Worm (Caenorhabditis elegans) whole organism, L3 larva: Measurements from ENCODE around the gene B0280.17.

ENCODE experiments used
- ZK546.5 ChIP-seq: sonication (generic microtip); optimal IDR thresholded peaks from 2 replicates; lab custom pipeline; 2017; ENCODE audit warnings: missing biosample characterization, missing genetic modification characterization
- nhr-11 ChIP-seq: fragments of 150-350 bp; optimal IDR thresholded peaks from 2 replicates; lab custom pipeline; 2014; ENCODE audit warnings: missing biosample characterization, missing genetic modification characterization

DNA sequence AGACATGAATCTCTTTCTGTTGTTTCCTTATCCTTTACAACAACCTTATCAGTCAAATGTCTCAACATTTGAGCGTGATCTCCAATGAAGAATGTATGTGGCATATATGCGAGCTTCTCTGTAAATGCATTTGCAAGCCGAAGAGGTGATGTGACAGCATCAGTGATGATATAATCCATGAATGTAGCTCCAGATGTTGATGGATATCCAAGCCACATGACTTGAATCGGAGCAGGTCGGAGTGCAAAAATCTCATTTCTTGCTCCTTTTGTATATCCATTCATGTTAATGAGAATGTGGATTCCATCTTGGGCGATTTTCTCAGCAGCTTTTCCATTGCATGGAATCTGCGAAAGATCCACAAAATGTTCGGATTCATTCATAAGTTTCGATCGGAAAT lies 12.3 kb upstream of the B0280.17 start:
- TF ChIP-seq nhr-11 (no peak), ZK546.5 (tag; lab: Kevin White, UChicago) (no peak)
